Fruit fly (Drosophila melanogaster) S2 (cell line): Measurements from ENCODE around the gene CG32437.

ENCODE experiments used
- CG8478 ChIP-seq: fragments of >200 bp; optimal IDR thresholded peaks from 2 replicates; lab custom pipeline; 2018
- CTCF ChIP-seq, 2 experiments: fragments of >200 bp; optimal IDR thresholded peaks; 2 replicates each; lab custom pipeline; 2018

DNA sequence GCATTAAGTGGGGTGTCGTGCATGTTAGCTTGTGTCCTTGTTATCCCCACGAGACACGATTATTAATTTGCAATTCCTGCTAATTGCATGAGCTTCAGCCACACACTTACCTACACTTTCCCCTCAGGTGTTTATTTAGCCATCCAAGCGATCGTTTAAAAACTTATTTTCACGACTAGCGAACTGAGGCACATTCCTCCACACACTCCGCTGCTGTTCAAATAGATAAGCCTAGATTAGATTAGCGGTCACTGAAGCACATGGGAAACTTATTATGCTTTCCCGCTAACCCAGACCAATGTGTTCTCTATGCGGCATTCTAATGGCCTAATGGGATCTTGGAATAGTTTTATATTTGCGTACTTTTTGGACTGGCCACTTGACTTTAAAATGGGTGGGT is 29.4 kb downstream of the CG32437 start:
- TF ChIP-seq CTCF (optimal IDR thresholded peaks at IDR 0.05; lab: Kevin White, UChicago) (no peak), CG8478 (no peak)
